Worm (Caenorhabditis elegans) whole organism, L4/young adult: Measurements from ENCODE around the gene smim-14.

Source experiments
- W03F9.2 ChIP-seq: fragments of 150-350 bp; optimal IDR thresholded peaks from 2 replicates; lab custom pipeline; 2014; ENCODE audit warnings: missing biosample characterization, missing genetic modification characterization
- dao-5 ChIP-seq: sonication (generic microtip); optimal IDR thresholded peaks from 2 replicates; lab custom pipeline; 2016; ENCODE audit warnings: missing genotype, missing genetic modification characterization, moderate library complexity, missing compliant biosample characterization
- him-1 ChIP-seq: sonication (generic microtip); optimal IDR thresholded peaks from 2 replicates; lab custom pipeline; 2016; ENCODE audit warnings: missing genotype, missing genetic modification reagents, missing genetic modification characterization, missing compliant biosample characterization

ce11 chrIII:3418906-3419305, 50.6 kb downstream of the smim-14 start:
- TF ChIP-seq W03F9.2 (tag; lab: Kevin White, UChicago) (no peak), dao-5 (tag; lab: Kevin White, UChicago) (no peak), him-1 (no peak)
